Worm (Caenorhabditis elegans) whole organism, young adult: ENCODE measurements around the gene srab-20.

Experiments
- B0019.2 ChIP-seq: fragments of 200-800 bp; sonication (Bioruptor generic); conservative IDR thresholded peaks from 2 replicates; pipeline ENCODE4 v1.3.6; 2022; ENCODE audit warnings: missing genetic modification reagents, missing genetic modification characterization, missing compliant biosample characterization
- K12H6.12 ChIP-seq: fragments of 200-800 bp; sonication (Bioruptor generic); optimal IDR thresholded peaks from 2 replicates; lab custom pipeline; 2018; ENCODE audit warnings: mild to moderate bottlenecking, missing genetic modification characterization, missing compliant biosample characterization
- Y79H2A.3 ChIP-seq: fragments of 200-800 bp; sonication (Bioruptor generic); conservative IDR thresholded peaks from 2 replicates; pipeline ENCODE4 v1.3.6; 2022; ENCODE audit warnings: missing genetic modification reagents, missing genetic modification characterization, missing compliant biosample characterization
- unc-130 ChIP-seq: sonication (generic microtip); optimal IDR thresholded peaks from 2 replicates; lab custom pipeline; 2016; ENCODE audit warnings: missing genetic modification reagents, missing genetic modification characterization, missing compliant biosample characterization

Gene srab-20

ce11 chrV:3476228-3476627 is 47.4 kb downstream of the srab-20 start:
- TF ChIP-seq unc-130 (GFP tag; lab: Kevin White, UChicago) = no peak
- TF ChIP-seq K12H6.12 = no peak

ce11 chrV:3477496-3477895 is 48.7 kb downstream of the srab-20 start, which contains the start of gene srbc-31:
Gene srbc-31 (minus strand): TSS chrV:3477596.
- TF ChIP-seq B0019.2 (GFP tag; lab: Robert Waterston, UW) (no peak), Y79H2A.3 (GFP tag; lab: Robert Waterston, UW) (no peak)
